Worm (Caenorhabditis elegans) whole organism, mixed stage, embryonic: ENCODE measurements around the gene ugt-11.

Experiments
- ceh-39 ChIP-seq: fragments of 150-350 bp; optimal IDR thresholded peaks from 2 replicates; lab custom pipeline; 2014; ENCODE audit warnings: missing biosample characterization, missing genetic modification characterization
- ceh-43 ChIP-seq: fragments of 200-800 bp; sonication (Bioruptor generic); optimal IDR thresholded peaks from 2 replicates; lab custom pipeline; 2018; ENCODE audit warnings: mild to moderate bottlenecking, missing genetic modification characterization, moderate library complexity, missing compliant biosample characterization
- nhr-237 ChIP-seq: fragments of 150-350 bp; optimal IDR thresholded peaks from 2 replicates; lab custom pipeline; 2014; ENCODE audit warnings: missing biosample characterization, missing genetic modification characterization
- nhr-28 ChIP-seq: fragments of 150-350 bp; optimal IDR thresholded peaks from 2 replicates; lab custom pipeline; 2014; ENCODE audit warnings: missing biosample characterization, missing genetic modification characterization
- pha-4 ChIP-seq: fragments of 150-350 bp; optimal IDR thresholded peaks from 2 replicates; lab custom pipeline; 2018; ENCODE audit warnings: missing biosample characterization, missing genetic modification reagents, missing genetic modification characterization
- snpc-4 ChIP-seq: fragments of 150-350 bp; optimal IDR thresholded peaks from 2 replicates; lab custom pipeline; 2014; ENCODE audit warnings: missing biosample characterization, missing genetic modification characterization
- unc-120 ChIP-seq: sonication (generic microtip); optimal IDR thresholded peaks from 2 replicates; lab custom pipeline; 2017; ENCODE audit warnings: missing genetic modification characterization, missing compliant biosample characterization; ENCODE audit not compliant: poor library complexity, severe bottlenecking

- TF ChIP-seq ceh-43 (GFP tag; lab: Kevin White, UChicago): no peak
- TF ChIP-seq pha-4 (tag; lab: Kevin White, UChicago): no peak
- no peak for TF ChIP-seq nhr-237
- no peak for TF ChIP-seq ceh-39 (tag; lab: Kevin White, UChicago)
- TF ChIP-seq nhr-28 (tag; lab: Kevin White, UChicago): no peak
- no peak for TF ChIP-seq snpc-4 (tag; lab: Kevin White, UChicago)
- TF ChIP-seq unc-120 (tag; lab: Kevin White, UChicago): no peak
Observed at ce11 chrV:4851138-4851537, 43.7 kb downstream of the ugt-11 start, which contains the start of gene nex-4.
